Fruit fly (Drosophila melanogaster) S2 (cell line): ENCODE measurements around the gene mtDNA-helicase.
A peak's percentile ranks its signal among the peaks of the same experiment; 100 is the strongest.

Experiments
- CG8478 ChIP-seq: fragments of >200 bp; optimal IDR thresholded peaks from 2 replicates; lab custom pipeline; 2018
- CTCF ChIP-seq, 2 experiments: fragments of >200 bp; optimal IDR thresholded peaks; 2 replicates each; lab custom pipeline; 2018

dm6 chr2L:9918020-9918959 lies 25.0 kb upstream of the mtDNA-helicase start, which contains the start of the genes CG5885 and CG4598:
- TF ChIP-seq CG8478: no peak
- TF ChIP-seq CTCF (optimal IDR thresholded peaks at IDR 0.05; lab: Kevin White, UChicago): peak in 1 of 2 experiments; percentile 29
